Worm (Caenorhabditis elegans) whole organism, late embryonic: ENCODE results near the gene F54E2.2.

Source experiments
- C08G9.2 ChIP-seq: sonication (generic microtip); optimal IDR thresholded peaks from 2 replicates; lab custom pipeline; 2016; ENCODE audit warnings: mild to moderate bottlenecking, missing genetic modification characterization, moderate library complexity, missing compliant biosample characterization
- F13H6.1 ChIP-seq: sonication (generic microtip); optimal IDR thresholded peaks from 2 replicates; lab custom pipeline; 2016; ENCODE audit warnings: missing genetic modification characterization, missing compliant biosample characterization
- K02D7.2 ChIP-seq: sonication (generic microtip); optimal IDR thresholded peaks from 2 replicates; lab custom pipeline; 2017; ENCODE audit warnings: mild to moderate bottlenecking, missing genetic modification characterization, missing compliant biosample characterization
- K09A11.1 ChIP-seq: sonication (generic microtip); optimal IDR thresholded peaks from 2 replicates; lab custom pipeline; 2017; ENCODE audit warnings: antibody characterized with exemption, mild to moderate bottlenecking, missing genetic modification characterization, missing compliant biosample characterization; ENCODE audit not compliant: insufficient read depth
- T23F11.4 ChIP-seq: fragments of 200-800 bp; sonication (Bioruptor generic); optimal IDR thresholded peaks from 2 replicates; lab custom pipeline; 2018; ENCODE audit warnings: mild to moderate bottlenecking, missing genetic modification characterization, missing compliant biosample characterization
- Y22D7AL.16 ChIP-seq: sonication (generic microtip); optimal IDR thresholded peaks from 2 replicates; lab custom pipeline; 2016; ENCODE audit warnings: missing genetic modification characterization, missing compliant biosample characterization
- ahr-1 ChIP-seq: sonication (generic microtip); optimal IDR thresholded peaks from 2 replicates; lab custom pipeline; 2016; ENCODE audit warnings: missing genetic modification characterization, missing compliant biosample characterization
- ceh-2 ChIP-seq: sonication (generic microtip); optimal IDR thresholded peaks from 2 replicates; lab custom pipeline; 2016; ENCODE audit warnings: missing genotype, missing genetic modification characterization, missing compliant biosample characterization
- ceh-22 ChIP-seq: sonication (generic microtip); optimal IDR thresholded peaks from 2 replicates; lab custom pipeline; 2017; ENCODE audit warnings: missing biosample characterization, missing genetic modification characterization
- ceh-24 ChIP-seq: sonication (generic microtip); optimal IDR thresholded peaks from 2 replicates; lab custom pipeline; 2016; ENCODE audit warnings: mild to moderate bottlenecking, missing genetic modification characterization, missing compliant biosample characterization
- ceh-30 ChIP-seq: fragments of 150-350 bp; optimal IDR thresholded peaks from 2 replicates; lab custom pipeline; 2014; ENCODE audit warnings: missing biosample characterization, missing genetic modification characterization
- ceh-45 ChIP-seq: fragments of 200-800 bp; sonication (Bioruptor generic); IDR thresholded peaks from 2 replicates; pipeline ENCODE4 v1.3.6; 2022; ENCODE audit warnings: missing genetic modification reagents, missing genetic modification characterization, missing compliant biosample characterization
- ceh-6 ChIP-seq: fragments of 200-800 bp; sonication (Bioruptor generic); optimal IDR thresholded peaks from 2 replicates; lab custom pipeline; 2018; ENCODE audit warnings: mild to moderate bottlenecking, missing genetic modification characterization, missing compliant biosample characterization
- dmd-4 ChIP-seq: sonication (generic microtip); optimal IDR thresholded peaks from 2 replicates; lab custom pipeline; 2016; ENCODE audit warnings: borderline replicate concordance, missing genetic modification characterization, missing compliant biosample characterization
- dve-1 ChIP-seq: sonication (generic microtip); optimal IDR thresholded peaks from 2 replicates; lab custom pipeline; 2017; ENCODE audit warnings: antibody characterized with exemption, mild to moderate bottlenecking, missing genetic modification characterization, missing compliant biosample characterization
- elt-2 ChIP-seq: sonication (generic microtip); optimal IDR thresholded peaks from 2 replicates; lab custom pipeline; 2016; ENCODE audit warnings: missing genetic modification reagents, missing genetic modification characterization, missing compliant biosample characterization
- elt-4 ChIP-seq: sonication (generic microtip); optimal IDR thresholded peaks from 2 replicates; lab custom pipeline; 2016; ENCODE audit warnings: missing genetic modification characterization, missing compliant biosample characterization
- eyg-1 ChIP-seq: sonication (generic microtip); optimal IDR thresholded peaks from 2 replicates; lab custom pipeline; 2016; ENCODE audit warnings: missing genotype, missing genetic modification characterization, missing compliant biosample characterization
- gmeb-2 ChIP-seq: sonication (generic microtip); optimal IDR thresholded peaks from 2 replicates; lab custom pipeline; 2016; ENCODE audit warnings: missing genetic modification characterization, inconsistent platforms, missing compliant biosample characterization
- hlh-13 ChIP-seq: fragments of 200-800 bp; sonication (Bioruptor generic); optimal IDR thresholded peaks from 2 replicates; lab custom pipeline; 2018; ENCODE audit warnings: mild to moderate bottlenecking, missing genetic modification characterization, missing compliant biosample characterization
- hlh-15 ChIP-seq: sonication (generic microtip); optimal IDR thresholded peaks from 2 replicates; lab custom pipeline; 2016; ENCODE audit warnings: missing genetic modification characterization, missing compliant biosample characterization
- hlh-30 ChIP-seq: sonication (generic microtip); optimal IDR thresholded peaks from 2 replicates; lab custom pipeline; 2017; ENCODE audit warnings: antibody characterized with exemption, missing genetic modification characterization, missing compliant biosample characterization; ENCODE audit not compliant: insufficient read depth
- hlh-6 ChIP-seq: sonication (generic microtip); optimal IDR thresholded peaks from 2 replicates; lab custom pipeline; 2016; ENCODE audit warnings: missing genotype, missing genetic modification characterization, missing compliant biosample characterization
- lim-6 ChIP-seq: sonication (generic microtip); optimal IDR thresholded peaks from 2 replicates; lab custom pipeline; 2016; ENCODE audit warnings: missing genetic modification characterization, missing compliant biosample characterization
- madf-2 ChIP-seq: sonication (generic microtip); optimal IDR thresholded peaks from 2 replicates; lab custom pipeline; 2017; ENCODE audit warnings: missing genetic modification characterization, missing compliant biosample characterization
- mec-3 ChIP-seq: sonication (generic microtip); optimal IDR thresholded peaks from 2 replicates; lab custom pipeline; 2016; ENCODE audit warnings: borderline replicate concordance, missing genetic modification characterization, missing compliant biosample characterization
- nhr-232 ChIP-seq: sonication (generic microtip); optimal IDR thresholded peaks from 2 replicates; lab custom pipeline; 2016; ENCODE audit warnings: missing genetic modification characterization, missing compliant biosample characterization
- npax-4 ChIP-seq: sonication (generic microtip); optimal IDR thresholded peaks from 2 replicates; lab custom pipeline; 2016; ENCODE audit warnings: missing genetic modification characterization, missing compliant biosample characterization
- pat-9 ChIP-seq: fragments of 200-800 bp; sonication (Bioruptor generic); optimal IDR thresholded peaks from 2 replicates; lab custom pipeline; 2018; ENCODE audit warnings: mild to moderate bottlenecking, missing genetic modification characterization, moderate library complexity, missing compliant biosample characterization
- pax-1 ChIP-seq: fragments of 150-350 bp; optimal IDR thresholded peaks from 2 replicates; lab custom pipeline; 2014; ENCODE audit warnings: missing biosample characterization, missing genetic modification characterization
- pha-4 ChIP-seq: fragments of 150-350 bp; optimal IDR thresholded peaks from 2 replicates; lab custom pipeline; 2018; ENCODE audit warnings: missing biosample characterization, missing genetic modification reagents, missing genetic modification characterization
- pqm-1 ChIP-seq: sonication (generic microtip); optimal IDR thresholded peaks from 2 replicates; lab custom pipeline; 2016; ENCODE audit warnings: missing genetic modification characterization, missing compliant biosample characterization
- ref-2 ChIP-seq: sonication (generic microtip); optimal IDR thresholded peaks from 2 replicates; lab custom pipeline; 2016; ENCODE audit warnings: missing genetic modification characterization, missing compliant biosample characterization
- rnt-1 ChIP-seq: sonication (generic microtip); optimal IDR thresholded peaks from 2 replicates; lab custom pipeline; 2016; ENCODE audit warnings: missing genetic modification characterization, missing compliant biosample characterization
- sox-2 ChIP-seq: fragments of 200-800 bp; sonication (Bioruptor generic); IDR thresholded peaks from 2 replicates; pipeline ENCODE4 v1.3.6; 2022; ENCODE audit warnings: missing genetic modification reagents, missing genetic modification characterization, missing compliant biosample characterization
- syd-9 ChIP-seq: sonication (generic microtip); optimal IDR thresholded peaks from 2 replicates; lab custom pipeline; 2016; ENCODE audit warnings: mild to moderate bottlenecking, missing genetic modification characterization, moderate library complexity, missing compliant biosample characterization
- tbx-2 ChIP-seq: sonication (generic microtip); optimal IDR thresholded peaks from 2 replicates; lab custom pipeline; 2016; ENCODE audit warnings: missing genetic modification characterization, missing compliant biosample characterization
- ttx-3 ChIP-seq: sonication (generic microtip); optimal IDR thresholded peaks from 2 replicates; lab custom pipeline; 2016; ENCODE audit warnings: missing genetic modification reagents, missing genetic modification characterization, missing compliant biosample characterization
- unc-3 ChIP-seq, 2 experiments: fragments of 200-800 bp in 1 of 2; sonication (Bioruptor generic) in 1 of 2; sonication (generic microtip) in 1 of 2; conservative IDR thresholded peaks in 1 of 2; optimal IDR thresholded peaks in 1 of 2; 2 replicates each; pipeline versions ENCODE4 v1.3.6 to Lab custom; 2016 to 2022; ENCODE audit warnings: missing compliant biosample characterization in 2 of 2, missing genetic modification characterization in 2 of 2, missing genetic modification reagents in 1 of 2
- unc-42 ChIP-seq: sonication (generic microtip); optimal IDR thresholded peaks from 2 replicates; lab custom pipeline; 2016; ENCODE audit warnings: missing genotype, missing genetic modification characterization, missing compliant biosample characterization
- unc-55 ChIP-seq: sonication (generic microtip); optimal IDR thresholded peaks from 2 replicates; lab custom pipeline; 2017; ENCODE audit warnings: missing biosample characterization, missing genetic modification reagents, missing genetic modification characterization
- unc-86 ChIP-seq: sonication (generic microtip); optimal IDR thresholded peaks from 2 replicates; lab custom pipeline; 2016; ENCODE audit warnings: missing genetic modification characterization, missing compliant biosample characterization
- ztf-16 ChIP-seq: sonication (generic microtip); optimal IDR thresholded peaks from 2 replicates; lab custom pipeline; 2017; ENCODE audit warnings: missing genetic modification characterization, missing compliant biosample characterization

Gene F54E2.2

ce11 chrV:2765052-2765451 lies 31.0 kb upstream of the F54E2.2 start, which contains the start of gene dhs-14:
dhs-14 (minus strand) TSS chrV:2765200.
- TF ChIP-seq ceh-24 (no peak), npax-4 (tag; lab: Kevin White, UChicago) (no peak), elt-2 (tag; lab: Kevin White, UChicago) (no peak), hlh-30 (no peak), pqm-1 (no peak), dmd-4 (no peak), eyg-1 (no peak), unc-86 (tag; lab: Kevin White, UChicago) (no peak), hlh-13 (no peak), ceh-2 (tag; lab: Kevin White, UChicago) (no peak), hlh-15 (no peak), ceh-6 (GFP tag; lab: Kevin White, UChicago) (no peak), pat-9 (tag; lab: Kevin White, UChicago) (no peak)
- TF ChIP-seq, all 69 proteins: peak for 0

- no peak for TF ChIP-seq lim-6 (tag; lab: Kevin White, UChicago)
- no peak for TF ChIP-seq ceh-2 (tag; lab: Kevin White, UChicago)
- TF ChIP-seq ref-2, result no peak
- no peak for TF ChIP-seq gmeb-2 (tag; lab: Kevin White, UChicago)
- TF ChIP-seq, all 69 proteins: peak for 0
Measured at ce11 chrV:2767465-2767864, 28.6 kb upstream of the F54E2.2 start, which contains the start of gene R05D8.9. R05D8.9 (minus strand) TSS chrV:2767565.

DNA sequence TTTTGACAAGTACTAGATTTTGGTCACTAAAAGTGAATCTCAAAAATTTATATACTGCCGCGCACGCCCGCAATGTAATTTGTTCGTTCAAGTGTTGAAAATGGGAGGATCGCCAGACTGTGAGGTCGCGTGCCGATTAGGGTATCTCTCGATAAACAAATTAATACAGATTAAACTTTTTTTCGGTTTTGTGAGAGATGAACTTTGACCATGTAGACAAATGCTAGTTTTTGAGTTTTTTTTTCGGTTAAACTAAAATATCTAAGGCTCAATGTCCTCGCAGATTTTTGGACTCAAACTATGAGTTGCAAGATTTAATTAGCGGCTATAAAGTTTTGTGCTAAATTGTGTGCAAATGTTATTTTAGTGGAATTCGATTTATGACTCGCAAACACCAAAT lies 26.3 kb upstream of the F54E2.2 start, which contains the start of gene dhs-15:
TSS of gene dhs-15 (minus strand) at position 101 of the 400 bp plus-strand sequence.
- TF ChIP-seq ztf-16 (no peak), elt-4 (tag; lab: Kevin White, UChicago) (no peak), ceh-45 (GFP tag; lab: Robert Waterston, UW) (no peak), ceh-30 (tag; lab: Kevin White, UChicago) (no peak), unc-55 (GFP tag; lab: Kevin White, UChicago) (no peak), C08G9.2 (no peak), unc-3 (GFP tag; conservative IDR thresholded peaks at IDR 0.05; lab: Robert Waterston, UW) (no peak), unc-3 (tag; optimal IDR thresholded peaks at IDR 0.05; lab: Kevin White, UChicago) (no peak), K09A11.1 (tag; lab: Kevin White, UChicago) (no peak), Y22D7AL.16 (tag; lab: Kevin White, UChicago) (no peak), madf-2 (tag; lab: Kevin White, UChicago) (no peak), nhr-232 (tag; lab: Kevin White, UChicago) (no peak), ttx-3 (no peak), pax-1 (tag; lab: Kevin White, UChicago) (no peak), hlh-6 (tag; lab: Kevin White, UChicago) (no peak), hlh-30 (no peak), K02D7.2 (tag; lab: Kevin White, UChicago) (no peak), ceh-22 (tag; lab: Kevin White, UChicago) (no peak)

ce11 chrV:2771560-2771959 lies 24.5 kb upstream of the F54E2.2 start, which contains the start of gene srh-56:
srh-56 (plus strand) TSS chrV:2771860.
- TF ChIP-seq pqm-1 (no peak), eyg-1 (no peak), ahr-1 (tag; lab: Kevin White, UChicago) (no peak), madf-2 (tag; lab: Kevin White, UChicago) (no peak), syd-9 (tag; lab: Kevin White, UChicago) (no peak), unc-42 (tag; lab: Kevin White, UChicago) (no peak), mec-3 (tag; lab: Kevin White, UChicago) (no peak), pha-4 (tag; lab: Kevin White, UChicago) (no peak), F13H6.1 (tag; lab: Kevin White, UChicago) (no peak), hlh-30 (no peak), elt-2 (tag; lab: Kevin White, UChicago) (no peak), tbx-2 (tag; lab: Kevin White, UChicago) (no peak), T23F11.4 (GFP tag; lab: Kevin White, UChicago) (no peak), rnt-1 (tag; lab: Kevin White, UChicago) (no peak), dve-1 (tag; lab: Kevin White, UChicago) (no peak), sox-2 (GFP tag; lab: Robert Waterston, UW) (no peak)
